Worm (Caenorhabditis elegans): ENCODE results near the gene T26A5.8.
A peak's percentile ranks its signal among the peaks of the same experiment; 100 is the strongest.

- no peak for TF ChIP-seq elt-1 (tag; optimal IDR thresholded peaks at IDR 0.05)
- peak; percentile 56 for TF ChIP-seq ama-1 (optimal IDR thresholded peaks at IDR 0.05)
- TF ChIP-seq ztf-11 (tag; optimal IDR thresholded peaks at IDR 0.05), result no peak
- no peak for TF ChIP-seq ceh-16 (tag; optimal IDR thresholded peaks at IDR 0.05)
- no peak for TF ChIP-seq R02D3.7 (tag; optimal IDR thresholded peaks at IDR 0.05)
- TF ChIP-seq mdl-1 (tag; optimal IDR thresholded peaks at IDR 0.05), result no peak
- TF ChIP-seq elt-3 (tag; optimal IDR thresholded peaks at IDR 0.05), result no peak
- no peak for TF ChIP-seq blmp-1 (tag; optimal IDR thresholded peaks at IDR 0.05; ENCODE audit: insufficient read depth)
- TF ChIP-seq mbf-1 (tag; optimal IDR thresholded peaks at IDR 0.05), result no peak
Observed at ce11 chrIII:6462610-6463009, at the start of gene T26A5.8.
